Worm (Caenorhabditis elegans) whole organism, L4/young adult: Measurements from ENCODE around the gene coq-3.
"Not testable (repeated sequence)": the region's sequence is repeated elsewhere in the genome, so short reads cannot be mapped to it uniquely, and the experiment has no call there.

Experiments
- W03F9.2 ChIP-seq: fragments of 150-350 bp; optimal IDR thresholded peaks from 2 replicates; lab custom pipeline; 2014; ENCODE audit warnings: missing biosample characterization, missing genetic modification characterization
- dao-5 ChIP-seq: sonication (generic microtip); optimal IDR thresholded peaks from 2 replicates; lab custom pipeline; 2016; ENCODE audit warnings: missing genotype, missing genetic modification characterization, moderate library complexity, missing compliant biosample characterization
- him-1 ChIP-seq: sonication (generic microtip); optimal IDR thresholded peaks from 2 replicates; lab custom pipeline; 2016; ENCODE audit warnings: missing genotype, missing genetic modification reagents, missing genetic modification characterization, missing compliant biosample characterization

The coq-3 gene

ce11 chrIV:14806903-14807302 is 10.8 kb upstream of the coq-3 start, which contains the start of gene oig-5:
Gene oig-5, plus strand, starts transcription at chrIV:14807203.
- TF ChIP-seq dao-5: no peak
- no peak for TF ChIP-seq him-1 (tag; lab: Kevin White, UChicago)
- no peak for TF ChIP-seq W03F9.2

DNA sequence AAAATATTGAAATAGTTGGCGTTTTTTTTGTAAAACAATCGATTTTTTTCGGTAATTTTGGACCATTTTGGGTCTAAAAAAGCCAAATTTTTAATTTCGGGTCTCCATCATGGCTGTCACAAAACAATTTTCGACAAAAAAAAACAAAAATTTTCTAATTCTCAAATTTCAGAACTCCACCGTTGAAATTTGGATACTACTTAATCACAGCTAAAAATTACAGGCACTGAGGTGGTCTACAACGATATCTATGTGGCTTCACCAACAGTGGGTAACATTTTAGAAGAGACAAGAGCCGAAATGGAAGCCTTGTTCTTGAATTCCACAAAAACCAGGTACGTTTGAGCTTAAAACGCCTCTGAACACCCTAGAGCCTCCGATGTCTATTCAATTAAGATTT is 6.2 kb upstream of the coq-3 start, which contains the start of gene Y57G11C.1142:
TSS of gene Y57G11C.1142 (plus strand) at position 301 of the 400 bp plus-strand sequence.
- TF ChIP-seq dao-5: no peak
- TF ChIP-seq him-1 (tag; lab: Kevin White, UChicago): no peak
- TF ChIP-seq W03F9.2: no peak

ce11 chrIV:14800931-14801330 is 4.8 kb upstream of the coq-3 start:
- TF ChIP-seq dao-5: no peak
- no peak for TF ChIP-seq him-1 (tag; lab: Kevin White, UChicago)
- TF ChIP-seq W03F9.2: no peak

- TF ChIP-seq dao-5 (no peak), W03F9.2 (no peak), him-1 (tag; lab: Kevin White, UChicago) (no peak)
Measured at ce11 chrIV:14799186-14799585, 3.1 kb upstream of the coq-3 start, which contains the start of gene Y57G11C.14. Gene Y57G11C.14, plus strand, starts transcription at chrIV:14799311.

- no peak for TF ChIP-seq him-1 (tag; lab: Kevin White, UChicago)
- no peak for TF ChIP-seq W03F9.2
- no peak for TF ChIP-seq dao-5
Measured at ce11 chrIV:14797849-14798248, 1.7 kb upstream of the coq-3 start, which contains the start of gene arl-8. Gene arl-8, plus strand, starts transcription at chrIV:14798149.

DNA sequence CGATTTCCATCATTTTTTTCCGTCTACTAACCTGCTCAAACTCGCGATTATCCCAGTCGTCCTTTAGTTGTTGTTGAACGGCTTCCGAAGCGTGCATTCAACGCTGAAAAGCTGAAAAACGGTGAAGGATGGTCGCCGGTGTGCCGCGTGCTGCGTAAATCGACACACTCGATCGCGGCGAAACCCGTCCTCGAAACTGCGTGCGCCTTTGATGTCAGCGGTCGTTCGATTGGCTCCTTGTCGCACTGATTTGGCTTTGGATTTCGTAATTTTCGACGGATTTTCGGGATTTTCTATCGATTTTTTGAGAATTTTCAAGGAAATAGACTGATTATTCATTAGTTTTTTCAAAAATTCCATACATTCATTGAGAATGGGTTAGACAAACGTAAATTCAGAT is 1.2 kb upstream of the coq-3 start, which contains the start of the genes Y57G11C.1147 and nuo-3:
TSS of gene Y57G11C.1147 (minus strand) at position 161 of the 400 bp plus-strand sequence.
TSS of gene nuo-3 (minus strand) at position 191 of the 400 bp plus-strand sequence.
- TF ChIP-seq him-1 (tag; lab: Kevin White, UChicago) (no peak), W03F9.2 (no peak), dao-5 (no peak)

- TF ChIP-seq him-1 (tag; lab: Kevin White, UChicago): peak; percentile 26
- TF ChIP-seq W03F9.2: no peak
- no peak for TF ChIP-seq dao-5
Measured at ce11 chrIV:14793900-14794624, 2.1 kb downstream of the coq-3 start.

DNA sequence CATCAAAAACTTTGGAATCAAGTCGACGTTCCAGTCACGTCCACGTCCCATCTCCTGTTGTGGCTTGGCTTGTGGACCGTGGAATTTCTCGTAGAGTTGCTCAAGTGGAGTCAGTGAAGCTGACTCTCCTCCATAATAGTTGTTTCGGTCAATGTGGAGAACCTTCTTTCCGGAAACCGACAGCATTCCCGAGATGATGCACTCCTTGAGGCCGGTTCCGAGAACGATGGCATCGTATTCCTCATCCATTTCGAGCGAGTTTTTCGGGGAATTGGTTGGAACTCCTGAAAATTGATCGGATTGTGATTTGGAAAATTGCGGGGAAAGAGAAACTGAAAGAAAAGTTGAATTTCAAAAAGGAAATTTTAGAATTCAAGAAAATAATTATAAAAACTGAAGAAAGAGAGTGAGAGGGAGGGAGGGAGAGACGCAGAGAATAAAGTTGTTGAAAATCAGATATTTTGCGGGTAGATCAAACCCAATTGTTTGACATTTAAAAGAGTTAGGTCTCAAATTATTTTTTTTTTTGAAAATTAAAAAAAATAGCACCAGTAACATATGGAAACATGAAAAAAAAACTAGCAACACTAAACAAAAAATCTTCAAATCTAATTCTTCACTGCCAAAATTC is 3.4 kb downstream of the coq-3 start, which contains the start of gene gdi-1:
TSS of gene gdi-1 (minus strand) at position 286 of the 631 bp plus-strand sequence.
- TF ChIP-seq W03F9.2 (no peak), dao-5 (no peak), him-1 (tag; lab: Kevin White, UChicago) (no peak)

ce11 chrIV:14790579-14790978 is 5.5 kb downstream of the coq-3 start:
- TF ChIP-seq W03F9.2 (no peak), him-1 (tag; lab: Kevin White, UChicago) (no peak), dao-5 (no peak)

- TF ChIP-seq him-1 (tag; lab: Kevin White, UChicago) (peak; percentile 44), W03F9.2 (no peak), dao-5 (no peak)
Measured at ce11 chrIV:14786374-14787136, 9.6 kb downstream of the coq-3 start, which contains the start of gene melo-1. Gene melo-1, plus strand, starts transcription at chrIV:14787031.

DNA sequence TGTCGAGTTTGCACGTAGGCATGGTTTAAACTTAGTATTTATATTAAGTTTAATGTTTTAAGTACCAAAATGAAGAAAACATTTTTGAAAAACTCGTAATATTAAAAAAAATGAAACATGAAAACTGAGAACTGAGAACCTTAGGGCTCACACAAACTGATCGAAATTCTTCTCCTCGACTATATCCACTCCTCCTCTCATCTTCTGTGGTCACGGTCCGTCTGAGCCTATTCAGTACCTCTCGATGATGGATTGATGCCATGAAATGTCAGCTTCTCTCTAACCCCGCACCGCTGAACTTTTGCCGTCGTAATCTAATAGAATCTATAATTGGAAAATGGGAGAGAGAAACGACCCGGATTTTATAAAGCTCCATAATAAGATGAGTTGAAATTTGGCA is 11.6 kb downstream of the coq-3 start, which contains the start of gene nlp-56:
TSS of gene nlp-56 (minus strand) at position 257 of the 400 bp plus-strand sequence.
- TF ChIP-seq W03F9.2 (no peak), him-1 (tag; lab: Kevin White, UChicago) (no peak), dao-5 (no peak)

- TF ChIP-seq W03F9.2 (no peak), dao-5 (no peak), him-1 (tag; lab: Kevin White, UChicago) (no peak)
Measured at ce11 chrIV:14782211-14782610, 13.9 kb downstream of the coq-3 start, which contains the start of gene Y57G11C.1130. Gene Y57G11C.1130, plus strand, starts transcription at chrIV:14782511.

- TF ChIP-seq W03F9.2: no peak
- TF ChIP-seq dao-5: no peak
- no peak for TF ChIP-seq him-1 (tag; lab: Kevin White, UChicago)
Measured at ce11 chrIV:14781537-14781936, 14.6 kb downstream of the coq-3 start, which contains the start of gene Y57G11C.8. Gene Y57G11C.8, plus strand, starts transcription at chrIV:14781837.

DNA sequence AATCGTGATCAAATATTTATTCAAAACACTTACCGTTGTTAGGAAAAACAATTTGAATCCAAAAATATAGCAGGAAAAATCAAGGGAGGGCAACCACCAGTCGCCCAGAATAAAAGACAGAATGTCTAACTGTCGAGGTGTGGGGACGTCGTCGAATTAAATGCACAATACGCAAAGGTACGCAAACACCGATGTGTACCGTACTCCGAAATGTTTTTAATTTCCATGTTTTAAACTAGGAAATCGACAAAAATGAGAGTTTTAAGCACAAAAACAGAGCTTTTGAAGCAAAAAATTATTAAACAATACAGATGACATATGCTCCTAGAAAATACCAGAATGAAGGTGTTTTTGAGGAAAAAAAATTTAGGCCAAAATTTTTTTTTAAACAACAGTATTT is 21.7 kb downstream of the coq-3 start, which contains the start of gene Y57G11C.51:
TSS of gene Y57G11C.51 (minus strand) at position 101 of the 400 bp plus-strand sequence.
- TF ChIP-seq him-1 (tag; lab: Kevin White, UChicago); W03F9.2; dao-5: not testable (repeated sequence)
